Fruit fly (Drosophila melanogaster) whole organism, pupa: ENCODE results near the gene CG13445.

Source experiments
- CG10348 ChIP-seq: fragments of 200-800 bp; sonication (Bioruptor generic); IDR thresholded peaks from 2 replicates; pipeline ENCODE4 v1.3.6; 2022; ENCODE audit warnings: missing biosample characterization, missing genetic modification characterization
- CG12605 ChIP-seq: fragments of 200-800 bp; sonication (Bioruptor generic); IDR thresholded peaks from 2 replicates; pipeline ENCODE4 v1.3.6; 2022; ENCODE audit warnings: missing biosample characterization, missing genetic modification characterization
- CG13204 ChIP-seq: fragments of 200-800 bp; sonication (Bioruptor generic); optimal IDR thresholded peaks from 2 replicates; lab custom pipeline; 2018; ENCODE audit warnings: missing biosample characterization, mild to moderate bottlenecking, missing genetic modification characterization, moderate library complexity
- CG14655 ChIP-seq: fragments of 200-800 bp; sonication (Bioruptor generic); optimal IDR thresholded peaks from 3 replicates; lab custom pipeline; 2017; ENCODE audit warnings: mild to moderate bottlenecking, missing biosample characterization, missing genetic modification reagents, missing genetic modification characterization
- CG15710 ChIP-seq: fragments of 200-800 bp; sonication (Bioruptor generic); optimal IDR thresholded peaks from 2 replicates; lab custom pipeline; 2018; ENCODE audit warnings: missing biosample characterization, mild to moderate bottlenecking, missing genetic modification characterization, moderate library complexity
- CG17806 ChIP-seq: fragments of 200-800 bp; sonication (Bioruptor generic); optimal IDR thresholded peaks from 2 replicates; lab custom pipeline; 2018; ENCODE audit warnings: missing biosample characterization, mild to moderate bottlenecking, missing genetic modification characterization, moderate library complexity
- CG32121 ChIP-seq: fragments of 200-800 bp; sonication (Bioruptor generic); IDR thresholded peaks from 2 replicates; pipeline ENCODE4 v1.3.6; 2022; ENCODE audit warnings: missing biosample characterization, missing genetic modification characterization
- CG34367 ChIP-seq: fragments of 200-800 bp; sonication (Bioruptor generic); optimal IDR thresholded peaks from 2 replicates; lab custom pipeline; 2018; ENCODE audit warnings: missing biosample characterization, mild to moderate bottlenecking, missing genetic modification characterization
- CG4496 ChIP-seq: fragments of 200-800 bp; sonication (Bioruptor generic); IDR thresholded peaks from 3 replicates; pipeline ENCODE4 v1.3.6; 2022; ENCODE audit warnings: missing biosample characterization, missing genetic modification characterization
- CG8159 ChIP-seq: fragments of 200-800 bp; sonication (Bioruptor generic); optimal IDR thresholded peaks from 3 replicates; lab custom pipeline; 2018; ENCODE audit warnings: missing biosample characterization, mild to moderate bottlenecking, missing genetic modification characterization, moderate library complexity
- CG8301 ChIP-seq: fragments of 200-800 bp; sonication (Bioruptor generic); optimal IDR thresholded peaks from 2 replicates; lab custom pipeline; 2018; ENCODE audit warnings: missing biosample characterization, mild to moderate bottlenecking, missing genetic modification characterization
- CG9948 ChIP-seq: fragments of 200-800 bp; sonication (Bioruptor generic); optimal IDR thresholded peaks from 2 replicates; lab custom pipeline; 2018; ENCODE audit warnings: missing biosample characterization, mild to moderate bottlenecking, missing genetic modification characterization, moderate library complexity
- D1 ChIP-seq: fragments of 200-800 bp; sonication (Bioruptor generic); optimal IDR thresholded peaks from 2 replicates; lab custom pipeline; 2018; ENCODE audit warnings: missing biosample characterization, mild to moderate bottlenecking, missing genetic modification characterization, moderate library complexity
- EcR ChIP-seq: fragments of 200-800 bp; sonication (Bioruptor generic); optimal IDR thresholded peaks from 3 replicates; lab custom pipeline; 2019; ENCODE audit warnings: missing biosample characterization, missing genetic modification characterization, mild to moderate bottlenecking, moderate library complexity, missing genetic modification reagents
- Ets98B ChIP-seq: fragments of 200-800 bp; sonication (Bioruptor generic); IDR thresholded peaks from 2 replicates; pipeline ENCODE4 v1.3.6; 2022; ENCODE audit warnings: missing biosample characterization, missing genetic modification characterization
- Pif1A ChIP-seq: fragments of 200-800 bp; sonication (Bioruptor generic); optimal IDR thresholded peaks from 3 replicates; lab custom pipeline; 2016; ENCODE audit warnings: missing biosample characterization, missing genetic modification characterization
- Pif1B ChIP-seq: fragments of 200-800 bp; sonication (Bioruptor generic); optimal IDR thresholded peaks from 3 replicates; lab custom pipeline; 2016; ENCODE audit warnings: missing biosample characterization, missing genetic modification characterization
- Snoo ChIP-seq: fragments of 200-800 bp; sonication (Bioruptor generic); optimal IDR thresholded peaks from 3 replicates; lab custom pipeline; 2017; ENCODE audit warnings: missing biosample characterization, mild to moderate bottlenecking, missing genetic modification characterization, inconsistent platforms
- fd96Ca ChIP-seq: fragments of 200-800 bp; sonication (Bioruptor generic); IDR thresholded peaks from 3 replicates; pipeline ENCODE4 v1.3.6; 2022; ENCODE audit warnings: missing biosample characterization, missing genetic modification characterization
- gl ChIP-seq: fragments of 200-800 bp; sonication (Bioruptor generic); optimal IDR thresholded peaks from 2 replicates; lab custom pipeline; 2018; ENCODE audit warnings: missing biosample characterization, mild to moderate bottlenecking, missing genetic modification characterization
- rn ChIP-seq: fragments of 200-800 bp; sonication (Bioruptor generic); IDR thresholded peaks from 2 replicates; pipeline ENCODE4 v1.3.6; 2022; ENCODE audit warnings: missing biosample characterization, missing genetic modification characterization

Gene CG13445

dm6 chr3L:15771565-15771964 lies 37.7 kb upstream of the CG13445 start:
- TF ChIP-seq CG12605 (GFP tag; lab: Robert Waterston, UW) (no peak), CG14655 (GFP tag; lab: Kevin White, UChicago) (no peak), CG34367 (tag; lab: Kevin White, UChicago) (no peak), fd96Ca (GFP tag; lab: Robert Waterston, UW) (no peak), CG17806 (tag; lab: Kevin White, UChicago) (no peak), Pif1B (GFP tag; lab: Kevin White, UChicago) (no peak), D1 (no peak), CG8159 (tag; lab: Kevin White, UChicago) (no peak), rn (GFP tag; lab: Robert Waterston, UW) (no peak), EcR (GFP tag; lab: Kevin White, UChicago) (no peak), CG10348 (GFP tag; lab: Robert Waterston, UW) (no peak), CG4496 (no peak)
- TF ChIP-seq, all 21 proteins: peak for 0

- TF ChIP-seq fd96Ca (GFP tag; lab: Robert Waterston, UW), result no peak
- TF ChIP-seq Ets98B (GFP tag; lab: Robert Waterston, UW), result no peak
- TF ChIP-seq CG9948 (tag; lab: Kevin White, UChicago), result no peak
- TF ChIP-seq CG10348 (GFP tag; lab: Robert Waterston, UW), result no peak
- TF ChIP-seq Pif1B (GFP tag; lab: Kevin White, UChicago), result no peak
- TF ChIP-seq CG8301 (tag; lab: Kevin White, UChicago), result no peak
- TF ChIP-seq D1, result no peak
- TF ChIP-seq Pif1A (GFP tag; lab: Kevin White, UChicago), result no peak
- no peak for TF ChIP-seq CG17806 (tag; lab: Kevin White, UChicago)
- no peak for TF ChIP-seq CG8159 (tag; lab: Kevin White, UChicago)
- no peak for TF ChIP-seq CG12605 (GFP tag; lab: Robert Waterston, UW)
- TF ChIP-seq CG32121 (GFP tag; lab: Robert Waterston, UW), result no peak
Measured at dm6 chr3L:15772239-15772638, 37.0 kb upstream of the CG13445 start.

dm6 chr3L:15775498-15775897 lies 33.8 kb upstream of the CG13445 start:
- TF ChIP-seq rn (GFP tag; lab: Robert Waterston, UW) (no peak), fd96Ca (GFP tag; lab: Robert Waterston, UW) (no peak), CG32121 (GFP tag; lab: Robert Waterston, UW) (no peak), CG8301 (tag; lab: Kevin White, UChicago) (peak; percentile 7), Pif1A (GFP tag; lab: Kevin White, UChicago) (no peak), D1 (no peak), CG14655 (GFP tag; lab: Kevin White, UChicago) (peak; percentile 50), CG13204 (GFP tag; lab: Kevin White, UChicago) (no peak), CG9948 (tag; lab: Kevin White, UChicago) (peak; percentile 25), Pif1B (GFP tag; lab: Kevin White, UChicago) (no peak), CG17806 (tag; lab: Kevin White, UChicago) (no peak), CG4496 (no peak), CG34367 (tag; lab: Kevin White, UChicago) (no peak), EcR (GFP tag; lab: Kevin White, UChicago) (no peak), CG8159 (tag; lab: Kevin White, UChicago) (peak; percentile 43), CG15710 (no peak), CG12605 (GFP tag; lab: Robert Waterston, UW) (no peak), Ets98B (GFP tag; lab: Robert Waterston, UW) (no peak), Snoo (tag; lab: Kevin White, UChicago) (no peak), gl (no peak), CG10348 (GFP tag; lab: Robert Waterston, UW) (no peak)

dm6 chr3L:15777383-15777782 lies 31.9 kb upstream of the CG13445 start:
- TF ChIP-seq CG8301 (tag; lab: Kevin White, UChicago), result no peak
- no peak for TF ChIP-seq fd96Ca (GFP tag; lab: Robert Waterston, UW)
- no peak for TF ChIP-seq Ets98B (GFP tag; lab: Robert Waterston, UW)
- no peak for TF ChIP-seq CG13204 (GFP tag; lab: Kevin White, UChicago)
- no peak for TF ChIP-seq EcR (GFP tag; lab: Kevin White, UChicago)
- no peak for TF ChIP-seq Snoo (tag; lab: Kevin White, UChicago)
- TF ChIP-seq Pif1A (GFP tag; lab: Kevin White, UChicago), result no peak
- TF ChIP-seq CG8159 (tag; lab: Kevin White, UChicago), result no peak
- no peak for TF ChIP-seq CG14655 (GFP tag; lab: Kevin White, UChicago)
- TF ChIP-seq CG4496, result no peak
- no peak for TF ChIP-seq CG9948 (tag; lab: Kevin White, UChicago)
- TF ChIP-seq Pif1B (GFP tag; lab: Kevin White, UChicago), result no peak
- no peak for TF ChIP-seq D1
- TF ChIP-seq CG32121 (GFP tag; lab: Robert Waterston, UW), result no peak
- no peak for TF ChIP-seq CG12605 (GFP tag; lab: Robert Waterston, UW)
- no peak for TF ChIP-seq gl
- TF ChIP-seq CG17806 (tag; lab: Kevin White, UChicago), result no peak
- no peak for TF ChIP-seq rn (GFP tag; lab: Robert Waterston, UW)
- TF ChIP-seq CG15710, result no peak

- TF ChIP-seq D1 (no peak), CG34367 (tag; lab: Kevin White, UChicago) (no peak), CG4496 (no peak), gl (no peak), CG10348 (GFP tag; lab: Robert Waterston, UW) (no peak), CG15710 (no peak), CG8159 (tag; lab: Kevin White, UChicago) (no peak), fd96Ca (GFP tag; lab: Robert Waterston, UW) (no peak), CG12605 (GFP tag; lab: Robert Waterston, UW) (no peak), CG14655 (GFP tag; lab: Kevin White, UChicago) (no peak), Snoo (tag; lab: Kevin White, UChicago) (no peak), CG13204 (GFP tag; lab: Kevin White, UChicago) (no peak), CG17806 (tag; lab: Kevin White, UChicago) (no peak), CG8301 (tag; lab: Kevin White, UChicago) (no peak), Pif1B (GFP tag; lab: Kevin White, UChicago) (no peak), EcR (GFP tag; lab: Kevin White, UChicago) (no peak), Ets98B (GFP tag; lab: Robert Waterston, UW) (no peak)
Measured at dm6 chr3L:15777839-15778238, 31.4 kb upstream of the CG13445 start.
